Worm (Caenorhabditis elegans) whole organism, young adult: ENCODE data around the gene srx-42.

Experiments used
- B0336.3 ChIP-seq: fragments of 200-800 bp; sonication (Bioruptor generic); IDR thresholded peaks from 2 replicates; pipeline ENCODE4 v1.3.6; 2022; ENCODE audit warnings: missing genetic modification characterization, missing compliant biosample characterization
- C17E4.6 ChIP-seq: fragments of 200-800 bp; sonication (Bioruptor generic); IDR thresholded peaks from 2 replicates; pipeline ENCODE4 v1.3.6; 2022; ENCODE audit warnings: missing genetic modification reagents, missing genetic modification characterization, missing compliant biosample characterization
- D2030.7 ChIP-seq: fragments of 200-800 bp; sonication (Bioruptor generic); IDR thresholded peaks from 2 replicates; pipeline ENCODE4 v1.3.6; 2022; ENCODE audit warnings: missing genetic modification reagents, missing genetic modification characterization, missing compliant biosample characterization
- F33H1.4 ChIP-seq: fragments of 200-800 bp; sonication (Bioruptor generic); IDR thresholded peaks from 2 replicates; pipeline ENCODE4 v1.3.6; 2022; ENCODE audit warnings: missing genetic modification reagents, missing genetic modification characterization, missing compliant biosample characterization
- F39B2.1 ChIP-seq: fragments of 200-800 bp; sonication (Bioruptor generic); IDR thresholded peaks from 2 replicates; pipeline ENCODE4 v1.3.6; 2022; ENCODE audit warnings: missing genetic modification reagents, missing genetic modification characterization, missing compliant biosample characterization
- F57C9.4 ChIP-seq: sonication (generic microtip); optimal IDR thresholded peaks from 2 replicates; lab custom pipeline; 2017; ENCODE audit warnings: mild to moderate bottlenecking, missing genetic modification characterization, missing compliant biosample characterization
- K11D2.4 ChIP-seq: fragments of 200-800 bp; sonication (Bioruptor generic); IDR thresholded peaks from 2 replicates; pipeline ENCODE4 v1.3.6; 2022; ENCODE audit warnings: missing genetic modification reagents, missing genetic modification characterization, missing compliant biosample characterization
- T26A5.8 ChIP-seq: sonication (generic microtip); optimal IDR thresholded peaks from 2 replicates; lab custom pipeline; 2016; ENCODE audit warnings: missing genetic modification characterization, missing compliant biosample characterization
- Y53F4B.3 ChIP-seq: fragments of 200-800 bp; sonication (Bioruptor generic); IDR thresholded peaks from 2 replicates; pipeline ENCODE4 v1.3.6; 2022; ENCODE audit warnings: missing genetic modification reagents, missing genetic modification characterization, missing compliant biosample characterization
- Y53G8AR.9 ChIP-seq: fragments of 200-800 bp; sonication (Bioruptor generic); conservative IDR thresholded peaks from 2 replicates; pipeline ENCODE4 v1.3.6; 2022; ENCODE audit warnings: missing genetic modification reagents, missing genetic modification characterization, missing compliant biosample characterization
- Y79H2A.3 ChIP-seq: fragments of 200-800 bp; sonication (Bioruptor generic); conservative IDR thresholded peaks from 2 replicates; pipeline ENCODE4 v1.3.6; 2022; ENCODE audit warnings: missing genetic modification reagents, missing genetic modification characterization, missing compliant biosample characterization
- akir-1 ChIP-seq: fragments of 200-800 bp; sonication (Bioruptor generic); optimal IDR thresholded peaks from 2 replicates; lab custom pipeline; 2018; ENCODE audit warnings: mild to moderate bottlenecking, missing genetic modification characterization, moderate library complexity, missing compliant biosample characterization
- aptf-2 ChIP-seq: fragments of 200-800 bp; sonication (Bioruptor generic); conservative IDR thresholded peaks from 2 replicates; pipeline ENCODE4 v1.3.6; 2022; ENCODE audit warnings: missing genetic modification reagents, missing genetic modification characterization, missing compliant biosample characterization
- athp-1 ChIP-seq: sonication (generic microtip); optimal IDR thresholded peaks from 2 replicates; lab custom pipeline; 2017; ENCODE audit warnings: mild to moderate bottlenecking, missing genetic modification characterization, missing compliant biosample characterization
- attf-3 ChIP-seq: fragments of 200-800 bp; sonication (Bioruptor generic); conservative IDR thresholded peaks from 2 replicates; pipeline ENCODE4 v1.3.6; 2022; ENCODE audit warnings: missing genetic modification reagents, missing genetic modification characterization, missing compliant biosample characterization
- bed-1 ChIP-seq: fragments of 200-800 bp; sonication (Bioruptor generic); IDR thresholded peaks from 2 replicates; pipeline ENCODE4 v1.3.6; 2022; ENCODE audit warnings: missing genetic modification reagents, missing genetic modification characterization, missing compliant biosample characterization
- cebp-2 ChIP-seq: fragments of 200-800 bp; sonication (Bioruptor generic); IDR thresholded peaks from 2 replicates; pipeline ENCODE4 v1.3.6; 2022; ENCODE audit warnings: missing genetic modification characterization, missing compliant biosample characterization
- ceh-58 ChIP-seq: fragments of 200-800 bp; sonication (Bioruptor generic); IDR thresholded peaks from 2 replicates; pipeline ENCODE4 v1.3.6; 2022; ENCODE audit warnings: missing genetic modification characterization, missing compliant biosample characterization
- die-1 ChIP-seq: sonication (generic microtip); optimal IDR thresholded peaks from 2 replicates; lab custom pipeline; 2016; ENCODE audit warnings: missing genotype, mild to moderate bottlenecking, missing genetic modification characterization, missing compliant biosample characterization
- dox-1 ChIP-seq: fragments of 200-800 bp; sonication (Bioruptor generic); IDR thresholded peaks from 2 replicates; pipeline ENCODE4 v1.3.6; 2022; ENCODE audit warnings: missing genetic modification reagents, missing genetic modification characterization, missing compliant biosample characterization
- egl-44 ChIP-seq: fragments of 200-800 bp; sonication (Bioruptor generic); IDR thresholded peaks from 2 replicates; pipeline ENCODE4 v1.3.6; 2022; ENCODE audit warnings: missing genetic modification reagents, missing genetic modification characterization, missing compliant biosample characterization
- egrh-3 ChIP-seq: fragments of 200-800 bp; sonication (Bioruptor generic); IDR thresholded peaks from 2 replicates; pipeline ENCODE4 v1.3.6; 2022; ENCODE audit warnings: missing genetic modification reagents, missing genetic modification characterization, missing compliant biosample characterization
- ekl-4 ChIP-seq: fragments of 200-800 bp; sonication (Bioruptor generic); IDR thresholded peaks from 2 replicates; pipeline ENCODE4 v1.3.6; 2022; ENCODE audit warnings: missing genetic modification reagents, missing genetic modification characterization, missing compliant biosample characterization
- hlh-26 ChIP-seq: fragments of 200-800 bp; sonication (Bioruptor generic); conservative IDR thresholded peaks from 2 replicates; pipeline ENCODE4 v1.3.6; 2022; ENCODE audit warnings: missing genetic modification reagents, missing genetic modification characterization, missing compliant biosample characterization
- hmg-1.2 ChIP-seq: fragments of 200-800 bp; sonication (Bioruptor generic); IDR thresholded peaks from 2 replicates; pipeline ENCODE4 v1.3.6; 2022; ENCODE audit warnings: missing genetic modification reagents, missing genetic modification characterization, missing compliant biosample characterization
- hmg-20 ChIP-seq: fragments of 200-800 bp; sonication (Bioruptor generic); IDR thresholded peaks from 2 replicates; pipeline ENCODE4 v1.3.6; 2022; ENCODE audit warnings: missing genetic modification reagents, missing genetic modification characterization, missing compliant biosample characterization
- lag-1 ChIP-seq: fragments of 200-800 bp; sonication (Bioruptor generic); IDR thresholded peaks from 2 replicates; pipeline ENCODE4 v1.3.6; 2022; ENCODE audit warnings: missing genetic modification reagents, missing genetic modification characterization, missing compliant biosample characterization
- let-607 ChIP-seq, 2 experiments: fragments of 200-800 bp in 1 of 2; sonication (Bioruptor generic) in 1 of 2; sonication (generic microtip) in 1 of 2; optimal IDR thresholded peaks; 2 replicates each; lab custom pipeline; 2016 to 2018; ENCODE audit warnings: mild to moderate bottlenecking in 2 of 2, missing compliant biosample characterization in 2 of 2, missing genetic modification characterization in 2 of 2, moderate library complexity in 2 of 2, missing genotype in 1 of 2
- lin-26 ChIP-seq: fragments of 200-800 bp; sonication (Bioruptor generic); IDR thresholded peaks from 2 replicates; pipeline ENCODE4 v1.3.6; 2022; ENCODE audit warnings: missing genetic modification reagents, missing genetic modification characterization, missing compliant biosample characterization
- lir-1 ChIP-seq: fragments of 200-800 bp; sonication (Bioruptor generic); conservative IDR thresholded peaks from 2 replicates; pipeline ENCODE4 v1.3.6; 2022; ENCODE audit warnings: missing genetic modification reagents, missing genetic modification characterization, missing compliant biosample characterization
- lsy-27 ChIP-seq: sonication (generic microtip); optimal IDR thresholded peaks from 2 replicates; lab custom pipeline; 2017; ENCODE audit warnings: missing genetic modification characterization, mild to moderate bottlenecking, missing compliant biosample characterization, antibody characterized with exemption, missing genotype, borderline replicate concordance; ENCODE audit not compliant: insufficient read depth
- madf-3 ChIP-seq: fragments of 200-800 bp; sonication (Bioruptor generic); IDR thresholded peaks from 2 replicates; pipeline ENCODE4 v1.3.6; 2022; ENCODE audit warnings: missing genetic modification reagents, missing genetic modification characterization, missing compliant biosample characterization
- mes-4 ChIP-seq: sonication (generic microtip); optimal IDR thresholded peaks from 2 replicates; lab custom pipeline; 2016; ENCODE audit warnings: missing genotype, missing genetic modification characterization, missing compliant biosample characterization
- nfya-1 ChIP-seq: sonication (generic microtip); optimal IDR thresholded peaks from 2 replicates; lab custom pipeline; 2017; ENCODE audit warnings: antibody characterized with exemption, missing compliant biosample characterization, missing genetic modification characterization, borderline replicate concordance; ENCODE audit not compliant: insufficient read depth
- nhr-120 ChIP-seq: fragments of 200-800 bp; sonication (Bioruptor generic); IDR thresholded peaks from 2 replicates; pipeline ENCODE4 v1.3.6; 2022; ENCODE audit warnings: missing genetic modification characterization, missing compliant biosample characterization
- nhr-27 ChIP-seq: fragments of 200-800 bp; sonication (Bioruptor generic); optimal IDR thresholded peaks from 2 replicates; lab custom pipeline; 2018; ENCODE audit warnings: mild to moderate bottlenecking, missing genetic modification characterization, moderate library complexity, missing compliant biosample characterization
- pha-4 ChIP-seq: fragments of 150-350 bp; sonication (generic microtip); optimal IDR thresholded peaks from 2 replicates; lab custom pipeline; 2014; ENCODE audit warnings: missing biosample characterization, missing genetic modification reagents, missing genetic modification characterization
- rec-8 ChIP-seq, 2 experiments: sonication (generic microtip); optimal IDR thresholded peaks; 2 replicates each; lab custom pipeline; 2016; ENCODE audit warnings: mild to moderate bottlenecking in 2 of 2, missing genetic modification characterization in 2 of 2, missing genetic modification reagents in 2 of 2, missing genotype in 2 of 2, missing biosample characterization in 1 of 2, missing compliant biosample characterization in 1 of 2, moderate library complexity in 1 of 2
- sea-2 ChIP-seq: fragments of 200-800 bp; sonication (Bioruptor generic); IDR thresholded peaks from 2 replicates; pipeline ENCODE4 v1.3.6; 2022; ENCODE audit warnings: missing genetic modification characterization, missing compliant biosample characterization
- snpc-4 ChIP-seq, 5 experiments: fragments of 150-350 bp in 1 of 5; sonication (generic microtip) in 4 of 5; optimal IDR thresholded peaks; 2 replicates each; lab custom pipeline; 2014 to 2018; ENCODE audit warnings: missing genetic modification characterization in 5 of 5, missing biosample characterization in 3 of 5, antibody characterized with exemption in 2 of 5, mild to moderate bottlenecking in 2 of 5, missing compliant biosample characterization in 2 of 5, missing genotype in 2 of 5, moderate library complexity in 2 of 5, missing genetic modification reagents in 1 of 5
- tbx-9 ChIP-seq: sonication (generic microtip); optimal IDR thresholded peaks from 2 replicates; lab custom pipeline; 2016; ENCODE audit warnings: borderline replicate concordance, missing genetic modification characterization, inconsistent platforms, missing compliant biosample characterization
- ztf-22 ChIP-seq: fragments of 200-800 bp; sonication (Bioruptor generic); optimal IDR thresholded peaks from 2 replicates; lab custom pipeline; 2018; ENCODE audit warnings: mild to moderate bottlenecking, missing genetic modification characterization, moderate library complexity, missing compliant biosample characterization
- ztf-3 ChIP-seq: fragments of 200-800 bp; sonication (Bioruptor generic); optimal IDR thresholded peaks from 2 replicates; lab custom pipeline; 2018; ENCODE audit warnings: mild to moderate bottlenecking, missing genetic modification characterization, missing compliant biosample characterization

srx-42 gene

ce11 chrV:13946385-13947019, 25.7 kb downstream of the srx-42 start, which contains the start of the genes srx-10 and clec-226:
TSS of gene srx-10 (minus strand) at chrV:13946485.
TSS of gene clec-226 (plus strand) at chrV:13946969.
- TF ChIP-seq aptf-2 (GFP tag; lab: Robert Waterston, UW) (no peak), egrh-3 (GFP tag; lab: Robert Waterston, UW) (no peak), pha-4 (no peak), lsy-27 (no peak), ceh-58 (GFP tag; lab: Robert Waterston, UW) (no peak), madf-3 (GFP tag; lab: Robert Waterston, UW) (no peak), sea-2 (GFP tag; lab: Robert Waterston, UW) (no peak), let-607 (tag; optimal IDR thresholded peaks at IDR 0.05; lab: Kevin White, UChicago) (no peak), ztf-3 (no peak), B0336.3 (no peak), tbx-9 (no peak), hlh-26 (GFP tag; lab: Robert Waterston, UW) (no peak), cebp-2 (no peak), F39B2.1 (GFP tag; lab: Robert Waterston, UW) (no peak), ekl-4 (GFP tag; lab: Robert Waterston, UW) (no peak), snpc-4 (GFP tag; optimal IDR thresholded peaks at IDR 0.05; lab: Kevin White, UChicago) (no peak), snpc-4 (tag; optimal IDR thresholded peaks at IDR 0.05; lab: Kevin White, UChicago) (no peak), lin-26 (no peak), D2030.7 (GFP tag; lab: Robert Waterston, UW) (no peak), akir-1 (no peak)

DNA sequence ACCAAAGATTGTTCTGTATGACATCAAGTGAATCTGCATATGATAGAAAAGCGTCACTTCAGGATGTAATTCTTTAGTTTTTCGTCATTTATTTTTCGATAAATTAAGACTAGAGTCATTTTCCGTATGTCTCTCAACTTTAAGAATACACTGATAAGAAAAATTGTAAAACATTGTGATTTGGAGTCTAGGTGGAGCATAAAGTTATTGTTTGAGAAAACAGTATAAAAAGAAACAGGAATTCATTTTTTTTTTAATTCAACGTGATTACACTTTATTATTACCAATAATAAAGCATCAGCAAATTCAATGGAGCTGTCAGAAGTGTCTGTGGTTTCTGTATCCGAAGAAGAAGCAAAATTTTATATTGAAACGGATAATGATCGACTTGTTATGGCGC, 28.2 kb downstream of the srx-42 start, which contains the start of gene R10D12.6:
TSS of gene R10D12.6 (plus strand) at position 301 of the 400 bp plus-strand sequence.
- TF ChIP-seq hmg-20 (GFP tag; lab: Robert Waterston, UW) (no peak), bed-1 (GFP tag; lab: Robert Waterston, UW) (no peak)

DNA sequence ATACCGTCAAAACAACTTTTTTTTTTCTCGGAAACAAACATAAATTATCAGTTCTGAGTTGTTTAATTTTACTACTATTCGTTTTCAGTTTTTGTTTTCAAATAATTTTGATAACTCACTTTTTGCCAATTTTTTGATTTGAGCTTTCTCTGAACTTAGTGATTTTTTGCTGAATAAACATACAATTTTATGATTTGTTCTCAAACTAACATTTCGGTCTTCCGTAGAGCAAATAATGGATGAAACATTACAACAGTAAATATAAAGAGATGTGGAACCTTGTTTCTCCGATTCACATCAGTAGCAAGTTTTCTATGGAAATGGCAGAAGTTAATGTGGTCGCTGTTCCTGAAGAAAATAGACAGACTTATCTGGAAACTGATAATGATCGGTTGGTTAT, 28.9 kb downstream of the srx-42 start, which contains the start of gene R10D12.7:
TSS of gene R10D12.7 (plus strand) at position 301 of the 400 bp plus-strand sequence.
- TF ChIP-seq T26A5.8 (no peak), dox-1 (GFP tag; lab: Robert Waterston, UW) (no peak), ztf-22 (GFP tag; lab: Kevin White, UChicago) (no peak), Y53G8AR.9 (GFP tag; lab: Robert Waterston, UW) (no peak), F57C9.4 (tag; lab: Kevin White, UChicago) (no peak), tbx-9 (no peak), egrh-3 (GFP tag; lab: Robert Waterston, UW) (no peak), K11D2.4 (GFP tag; lab: Robert Waterston, UW) (no peak), nhr-120 (GFP tag; lab: Robert Waterston, UW) (no peak), aptf-2 (GFP tag; lab: Robert Waterston, UW) (no peak), lag-1 (GFP tag; lab: Robert Waterston, UW) (no peak), nfya-1 (tag; lab: Kevin White, UChicago) (no peak), F33H1.4 (no peak), rec-8 (tag; optimal IDR thresholded peaks at IDR 0.05; lab: Kevin White, UChicago) (no peak)

DNA sequence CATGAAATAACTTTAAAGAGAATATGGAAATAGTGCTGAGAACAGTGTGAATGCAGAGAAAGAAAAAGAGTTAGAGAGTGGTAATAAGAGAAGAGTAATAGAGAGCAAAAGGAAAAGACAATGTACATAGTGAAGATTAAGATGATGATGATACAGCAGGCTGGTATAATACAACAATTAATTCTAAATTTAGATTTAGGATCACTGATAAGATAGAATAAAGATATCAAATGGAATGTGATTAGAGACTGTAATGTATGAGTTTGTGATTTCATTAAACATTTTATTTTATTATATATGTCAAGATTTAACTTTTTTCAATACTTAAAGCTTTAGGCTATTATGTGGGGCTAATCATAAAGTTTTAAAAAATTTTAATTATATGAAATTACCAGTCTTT, 32.4 kb downstream of the srx-42 start, which contains the start of gene R10D12.8:
TSS of gene R10D12.8 (minus strand) at position 101 of the 400 bp plus-strand sequence.
- TF ChIP-seq hmg-1.2 = no peak; the same call in 1 of the 2 replicates
- TF ChIP-seq egrh-3 (GFP tag; lab: Robert Waterston, UW) = no peak
- TF ChIP-seq nhr-27 (tag; lab: Kevin White, UChicago) = no peak
- TF ChIP-seq C17E4.6 = no peak
- TF ChIP-seq attf-3 (GFP tag; lab: Robert Waterston, UW) = no peak
- TF ChIP-seq lir-1 = no peak
- TF ChIP-seq akir-1 = no peak
- TF ChIP-seq Y79H2A.3 (GFP tag; lab: Robert Waterston, UW) = no peak
- no peak for TF ChIP-seq Y53F4B.3
- TF ChIP-seq mes-4 = no peak
- TF ChIP-seq athp-1 (tag; lab: Kevin White, UChicago) = no peak
- no peak for TF ChIP-seq T26A5.8
- TF ChIP-seq aptf-2 (GFP tag; lab: Robert Waterston, UW) = no peak
- TF ChIP-seq die-1 = no peak
- no peak for TF ChIP-seq egl-44
- TF ChIP-seq, all 124 proteins: peak for 0
